Fruit fly (Drosophila melanogaster) whole organism, adult: ENCODE measurements around the gene CG14104.

Experiments used
- CG11617 ChIP-seq: fragments of 200-800 bp; sonication (Bioruptor generic); optimal IDR thresholded peaks from 2 replicates; lab custom pipeline; 2017; ENCODE audit warnings: mild to moderate bottlenecking, missing biosample characterization, missing genetic modification reagents, missing genetic modification characterization
- CG14711 ChIP-seq: fragments of 200-800 bp; sonication (Bioruptor generic); optimal IDR thresholded peaks from 2 replicates; lab custom pipeline; 2018; ENCODE audit warnings: missing biosample characterization, mild to moderate bottlenecking, missing genetic modification characterization, moderate library complexity
- CG33017 ChIP-seq: fragments of 200-800 bp; sonication (Bioruptor generic); optimal IDR thresholded peaks from 2 replicates; lab custom pipeline; 2018; ENCODE audit warnings: missing biosample characterization, mild to moderate bottlenecking, missing genetic modification characterization, moderate library complexity
- CG7045 ChIP-seq: fragments of 200-800 bp; sonication (Bioruptor generic); optimal IDR thresholded peaks from 2 replicates; lab custom pipeline; 2017; ENCODE audit warnings: missing biosample characterization, mild to moderate bottlenecking, missing genetic modification characterization
- Clk ChIP-seq: fragments of 200-800 bp; sonication (Bioruptor generic); optimal IDR thresholded peaks from 2 replicates; lab custom pipeline; 2017; ENCODE audit warnings: missing biosample characterization, missing genetic modification characterization
- cic ChIP-seq: fragments of 200-800 bp; sonication (Bioruptor generic); optimal IDR thresholded peaks from 2 replicates; lab custom pipeline; 2017; ENCODE audit warnings: missing biosample characterization, mild to moderate bottlenecking, missing genetic modification characterization, moderate library complexity
- kay ChIP-seq: fragments of 200-800 bp; sonication (Bioruptor generic); peaks from one replicate; lab custom pipeline; 2016; ENCODE audit warnings: missing biosample characterization, missing genetic modification characterization, borderline replicate concordance
- tj ChIP-seq: fragments of 200-800 bp; sonication (Bioruptor generic); optimal IDR thresholded peaks from 3 replicates; lab custom pipeline; 2017; ENCODE audit warnings: missing biosample characterization, mild to moderate bottlenecking, missing genetic modification characterization, moderate library complexity
- toe ChIP-seq: fragments of 200-800 bp; sonication (Bioruptor generic); optimal IDR thresholded peaks from 2 replicates; lab custom pipeline; 2016; ENCODE audit warnings: missing biosample characterization, missing genetic modification characterization

dm6 chr3L:19817807-19818531 lies 11.0 kb upstream of the CG14104 start, which contains the start of the genes Fibp and Deaf1:
- TF ChIP-seq CG11617 (peak; percentile 85), cic (GFP tag; lab: Kevin White, UChicago) (no peak), CG33017 (tag; lab: Kevin White, UChicago) (peak; percentile 65), kay (GFP tag; lab: Kevin White, UChicago) (no peak), Clk (GFP tag; lab: Kevin White, UChicago) (peak; percentile 66), CG7045 (GFP tag; lab: Kevin White, UChicago) (peak; percentile 76), CG14711 (tag; lab: Kevin White, UChicago) (peak; percentile 96), toe (GFP tag; lab: Kevin White, UChicago) (peak; percentile 94), tj (GFP tag; lab: Kevin White, UChicago) (peak; percentile 43)
